Worm (Caenorhabditis elegans) whole organism, mixed stage, embryonic: Measurements from ENCODE around the gene col-120.

Source experiments
- cnd-1 ChIP-seq: fragments of 200-800 bp; sonication (Bioruptor generic); optimal IDR thresholded peaks from 2 replicates; lab custom pipeline; 2018; ENCODE audit warnings: mild to moderate bottlenecking, missing genetic modification characterization, missing compliant biosample characterization
- elt-1 ChIP-seq: sonication (generic microtip); optimal IDR thresholded peaks from 2 replicates; lab custom pipeline; 2017; ENCODE audit warnings: missing genetic modification characterization, mild to moderate bottlenecking, missing compliant biosample characterization, antibody characterized with exemption, moderate library complexity, borderline replicate concordance; ENCODE audit not compliant: insufficient read depth
- elt-3 ChIP-seq: fragments of 150-350 bp; optimal IDR thresholded peaks from 2 replicates; lab custom pipeline; 2014; ENCODE audit warnings: missing biosample characterization, missing genetic modification characterization
- lin-13 ChIP-seq: fragments of 150-350 bp; optimal IDR thresholded peaks from 2 replicates; lab custom pipeline; 2014; ENCODE audit warnings: missing biosample characterization, missing genetic modification characterization
- lsy-2 ChIP-seq: fragments of 150-350 bp; optimal IDR thresholded peaks from 2 replicates; lab custom pipeline; 2014; ENCODE audit warnings: missing biosample characterization, missing genetic modification characterization
- nhr-2 ChIP-seq: fragments of 150-350 bp; optimal IDR thresholded peaks from 2 replicates; lab custom pipeline; 2014; ENCODE audit warnings: missing biosample characterization, missing genetic modification characterization
- nhr-237 ChIP-seq: fragments of 150-350 bp; optimal IDR thresholded peaks from 2 replicates; lab custom pipeline; 2014; ENCODE audit warnings: missing biosample characterization, missing genetic modification characterization
- nhr-28 ChIP-seq: fragments of 150-350 bp; optimal IDR thresholded peaks from 2 replicates; lab custom pipeline; 2014; ENCODE audit warnings: missing biosample characterization, missing genetic modification characterization
- pha-4 ChIP-seq: fragments of 150-350 bp; optimal IDR thresholded peaks from 2 replicates; lab custom pipeline; 2018; ENCODE audit warnings: missing biosample characterization, missing genetic modification reagents, missing genetic modification characterization
- snpc-4 ChIP-seq: fragments of 150-350 bp; optimal IDR thresholded peaks from 2 replicates; lab custom pipeline; 2014; ENCODE audit warnings: missing biosample characterization, missing genetic modification characterization
- sptf-1 ChIP-seq: sonication (generic microtip); optimal IDR thresholded peaks from 2 replicates; lab custom pipeline; 2017; ENCODE audit warnings: mild to moderate bottlenecking, missing genetic modification characterization, moderate library complexity, missing compliant biosample characterization
- unc-39 ChIP-seq: fragments of 150-350 bp; optimal IDR thresholded peaks from 2 replicates; lab custom pipeline; 2014; ENCODE audit warnings: missing biosample characterization, missing genetic modification characterization
- unc-62 ChIP-seq: fragments of 150-350 bp; optimal IDR thresholded peaks from 2 replicates; lab custom pipeline; 2014; ENCODE audit warnings: missing biosample characterization, missing genetic modification reagents, missing genetic modification characterization
- ztf-11 ChIP-seq: fragments of 150-350 bp; optimal IDR thresholded peaks from 2 replicates; lab custom pipeline; 2014; ENCODE audit warnings: missing biosample characterization, missing genetic modification characterization

DNA sequence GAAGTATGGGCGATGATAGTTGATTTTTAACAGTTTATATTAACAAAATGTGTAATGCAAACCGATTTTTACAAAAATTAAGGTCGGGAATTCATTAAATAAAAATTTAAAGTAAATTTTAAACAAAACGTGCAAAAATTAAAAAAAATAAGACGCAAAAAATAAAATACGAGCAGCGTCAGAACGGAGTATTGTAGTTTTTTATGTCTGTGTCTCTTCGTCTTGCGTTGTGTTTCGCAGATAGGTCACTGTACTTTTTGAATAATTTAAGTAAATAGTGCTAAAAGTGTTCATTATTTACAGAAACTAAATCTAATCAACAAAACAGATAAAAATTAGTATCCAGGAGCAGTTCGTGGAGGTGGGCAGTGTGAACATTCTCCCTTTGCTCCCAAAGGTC lies 1.3 kb downstream of the col-120 start:
- TF ChIP-seq elt-1 (tag; lab: Kevin White, UChicago) = no peak
- TF ChIP-seq elt-3 = no peak
- peak; percentile 3 for TF ChIP-seq nhr-237 (tag; lab: Kevin White, UChicago)
- TF ChIP-seq lin-13 (tag; lab: Kevin White, UChicago) = no peak
- peak; percentile 25 for TF ChIP-seq pha-4 (tag; lab: Kevin White, UChicago)
- TF ChIP-seq sptf-1 = no peak
- TF ChIP-seq unc-39 (tag; lab: Kevin White, UChicago) = no peak
- TF ChIP-seq lsy-2 (tag; lab: Kevin White, UChicago) = peak; percentile 26
- no peak for TF ChIP-seq nhr-2
- no peak for TF ChIP-seq nhr-28 (tag; lab: Kevin White, UChicago)
- no peak for TF ChIP-seq unc-62 (GFP tag; lab: Kevin White, UChicago)
- no peak for TF ChIP-seq ztf-11 (tag; lab: Kevin White, UChicago)
- TF ChIP-seq snpc-4 (tag; lab: Kevin White, UChicago) = no peak
- no peak for TF ChIP-seq cnd-1
